Worm (Caenorhabditis elegans) whole organism, late embryonic: ENCODE results near the gene T24A6.1.

Experiments used
- pha-4 ChIP-seq: fragments of 150-350 bp; optimal IDR thresholded peaks from 2 replicates; lab custom pipeline; 2018; ENCODE audit warnings: missing biosample characterization, missing genetic modification reagents, missing genetic modification characterization
- rnt-1 ChIP-seq: sonication (generic microtip); optimal IDR thresholded peaks from 2 replicates; lab custom pipeline; 2016; ENCODE audit warnings: missing genetic modification characterization, missing compliant biosample characterization

DNA sequence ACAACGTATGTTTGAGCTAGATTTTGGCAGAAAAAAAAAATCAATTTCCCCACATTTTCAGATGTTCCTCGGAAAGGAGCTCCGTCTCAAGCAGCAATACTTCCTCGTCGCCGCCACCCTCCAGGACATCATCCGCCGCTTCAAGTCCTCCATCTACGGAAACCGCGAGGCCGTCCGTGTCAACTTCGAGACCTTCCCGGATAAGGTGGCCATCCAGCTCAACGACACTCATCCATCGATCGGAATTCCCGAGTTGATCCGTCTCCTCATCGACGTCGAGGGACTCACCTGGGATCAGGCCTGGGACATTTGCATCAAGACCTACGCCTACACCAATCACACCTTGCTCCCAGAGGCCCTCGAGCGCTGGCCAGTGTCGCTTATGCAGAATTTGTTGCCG is 23.8 kb downstream of the T24A6.1 start:
- no peak for TF ChIP-seq rnt-1 (tag; lab: Kevin White, UChicago)
- no peak for TF ChIP-seq pha-4 (tag; lab: Kevin White, UChicago)
